Worm (Caenorhabditis elegans) whole organism, L4 larva: Measurements from ENCODE around the gene col-74.

Experiments
- F44E2.7 ChIP-seq: fragments of 200-800 bp; sonication (Bioruptor generic); IDR thresholded peaks from 2 replicates; pipeline ENCODE4 v2.1.2; 2022; ENCODE audit warnings: missing genetic modification characterization, missing compliant biosample characterization
- ZK337.2 ChIP-seq: fragments of 200-800 bp; sonication (Bioruptor generic); IDR thresholded peaks from 2 replicates; pipeline ENCODE4 v1.3.6; 2022; ENCODE audit warnings: missing genetic modification reagents, missing genetic modification characterization, missing compliant biosample characterization
- ZK546.5 ChIP-seq, 2 experiments: sonication (generic microtip); optimal IDR thresholded peaks; 2 replicates each; lab custom pipeline; 2017; ENCODE audit warnings: missing biosample characterization in 2 of 2, missing genetic modification characterization in 2 of 2
- aly-2 ChIP-seq: sonication (generic microtip); optimal IDR thresholded peaks from 2 replicates; lab custom pipeline; 2018; ENCODE audit warnings: missing biosample characterization, missing genetic modification characterization
- ctbp-1 ChIP-seq: fragments of 200-800 bp; sonication (Bioruptor generic); IDR thresholded peaks from 2 replicates; pipeline ENCODE4 v1.3.6; 2022; ENCODE audit warnings: missing genetic modification reagents, missing genetic modification characterization, missing compliant biosample characterization
- daf-16 ChIP-seq, 3 experiments: sonication (generic microtip); optimal IDR thresholded peaks; 2 replicates each; lab custom pipeline; 2016 to 2017; ENCODE audit warnings: missing genetic modification characterization in 3 of 3, missing genetic modification reagents in 3 of 3, mild to moderate bottlenecking in 2 of 3, missing compliant biosample characterization in 2 of 3, missing biosample characterization in 1 of 3, moderate library complexity in 1 of 3
- dmd-6 ChIP-seq: fragments of 200-800 bp; sonication (Bioruptor generic); IDR thresholded peaks from 2 replicates; pipeline ENCODE4 v1.3.6; 2022; ENCODE audit warnings: missing genetic modification reagents, missing genetic modification characterization, missing compliant biosample characterization
- dmd-9 ChIP-seq: fragments of 200-800 bp; sonication (Bioruptor generic); IDR thresholded peaks from 2 replicates; pipeline ENCODE4 v1.3.6; 2022; ENCODE audit warnings: missing genetic modification reagents, missing genetic modification characterization, missing compliant biosample characterization
- dve-1 ChIP-seq: sonication (generic microtip); optimal IDR thresholded peaks from 2 replicates; lab custom pipeline; 2017; ENCODE audit warnings: antibody characterized with exemption, mild to moderate bottlenecking, missing genetic modification characterization, missing compliant biosample characterization; ENCODE audit not compliant: insufficient read depth
- fkh-10 ChIP-seq: fragments of 150-350 bp; optimal IDR thresholded peaks from 2 replicates; lab custom pipeline; 2014; ENCODE audit warnings: missing biosample characterization, missing genetic modification reagents, missing genetic modification characterization
- fos-1 ChIP-seq: fragments of 150-350 bp; optimal IDR thresholded peaks from 2 replicates; lab custom pipeline; 2014; ENCODE audit warnings: missing biosample characterization, missing genetic modification characterization
- hif-1 ChIP-seq, 2 experiments: sonication (generic microtip); optimal IDR thresholded peaks; 2 replicates each; lab custom pipeline; 2016 to 2017; ENCODE audit warnings: missing compliant biosample characterization in 2 of 2, missing genetic modification characterization in 2 of 2, missing genetic modification reagents in 2 of 2, missing genotype in 2 of 2, mild to moderate bottlenecking in 1 of 2
- hlh-30 ChIP-seq: sonication (generic microtip); optimal IDR thresholded peaks from 2 replicates; lab custom pipeline; 2017; ENCODE audit warnings: antibody characterized with exemption, mild to moderate bottlenecking, missing genetic modification characterization, missing compliant biosample characterization; ENCODE audit not compliant: insufficient read depth
- jun-1 ChIP-seq: fragments of 150-350 bp; optimal IDR thresholded peaks from 2 replicates; lab custom pipeline; 2014; ENCODE audit warnings: missing biosample characterization, missing genetic modification reagents, missing genetic modification characterization
- lin-1 ChIP-seq: fragments of 200-800 bp; sonication (Bioruptor generic); IDR thresholded peaks from 2 replicates; pipeline ENCODE4 v1.3.6; 2022; ENCODE audit warnings: missing genetic modification reagents, missing genetic modification characterization, missing compliant biosample characterization
- lin-29 ChIP-seq: fragments of 200-800 bp; sonication (Bioruptor generic); IDR thresholded peaks from 2 replicates; pipeline ENCODE4 v1.3.6; 2022; ENCODE audit warnings: missing genetic modification reagents, missing genetic modification characterization, missing compliant biosample characterization
- lir-3 ChIP-seq: sonication (generic microtip); optimal IDR thresholded peaks from 2 replicates; lab custom pipeline; 2016; ENCODE audit warnings: mild to moderate bottlenecking, missing genetic modification characterization, missing compliant biosample characterization
- madf-9 ChIP-seq: fragments of 200-800 bp; sonication (Bioruptor generic); conservative IDR thresholded peaks from 2 replicates; pipeline ENCODE4 v1.3.6; 2022; ENCODE audit warnings: missing genetic modification reagents, missing genetic modification characterization, missing compliant biosample characterization
- mdl-1 ChIP-seq, 2 experiments: fragments of 150-350 bp in 1 of 2; sonication (generic microtip) in 1 of 2; optimal IDR thresholded peaks; 2 replicates each; lab custom pipeline; 2014 to 2017; ENCODE audit warnings: missing biosample characterization in 2 of 2, missing genetic modification characterization in 2 of 2
- mep-1 ChIP-seq: fragments of 150-350 bp; sonication (generic microtip); optimal IDR thresholded peaks from 3 replicates; lab custom pipeline; 2014; ENCODE audit warnings: missing biosample characterization, missing genetic modification characterization
- nhr-28 ChIP-seq: fragments of 150-350 bp; optimal IDR thresholded peaks from 2 replicates; lab custom pipeline; 2014; ENCODE audit warnings: missing biosample characterization, missing genetic modification characterization
- nhr-6 ChIP-seq: fragments of 150-350 bp; optimal IDR thresholded peaks from 2 replicates; lab custom pipeline; 2014; ENCODE audit warnings: missing biosample characterization, missing genetic modification characterization
- nhr-76 ChIP-seq: fragments of 150-350 bp; optimal IDR thresholded peaks from 2 replicates; lab custom pipeline; 2014; ENCODE audit warnings: missing biosample characterization, missing genetic modification characterization
- php-3 ChIP-seq: fragments of 200-800 bp; sonication (Bioruptor generic); IDR thresholded peaks from 2 replicates; pipeline ENCODE4 v1.3.6; 2022; ENCODE audit warnings: missing genetic modification reagents, missing genetic modification characterization, missing compliant biosample characterization
- skn-1 ChIP-seq: fragments of 150-350 bp; optimal IDR thresholded peaks from 2 replicates; lab custom pipeline; 2014; ENCODE audit warnings: missing biosample characterization, missing genetic modification characterization
- unc-130 ChIP-seq: sonication (generic microtip); optimal IDR thresholded peaks from 2 replicates; lab custom pipeline; 2016; ENCODE audit warnings: missing genetic modification reagents, missing genetic modification characterization, missing compliant biosample characterization
- unc-62 ChIP-seq, 3 experiments: fragments of 150-350 bp in 1 of 3; sonication (generic microtip); optimal IDR thresholded peaks in 2 of 3; peaks in 1 of 3; 1 replicate in 1 of 3; 2 replicates in 2 of 3; lab custom pipeline; 2014 to 2017; ENCODE audit warnings: missing biosample characterization in 3 of 3, missing genetic modification characterization in 3 of 3, missing genetic modification reagents in 3 of 3, missing genotype in 1 of 3
- zfp-3 ChIP-seq: fragments of 200-800 bp; sonication (Bioruptor generic); conservative IDR thresholded peaks from 2 replicates; pipeline ENCODE4 v1.3.6; 2022; ENCODE audit warnings: missing genetic modification reagents, missing genetic modification characterization, missing compliant biosample characterization
- ztf-11 ChIP-seq: fragments of 150-350 bp; optimal IDR thresholded peaks from 2 replicates; lab custom pipeline; 2014; ENCODE audit warnings: missing biosample characterization, missing genetic modification characterization

The col-74 gene

DNA sequence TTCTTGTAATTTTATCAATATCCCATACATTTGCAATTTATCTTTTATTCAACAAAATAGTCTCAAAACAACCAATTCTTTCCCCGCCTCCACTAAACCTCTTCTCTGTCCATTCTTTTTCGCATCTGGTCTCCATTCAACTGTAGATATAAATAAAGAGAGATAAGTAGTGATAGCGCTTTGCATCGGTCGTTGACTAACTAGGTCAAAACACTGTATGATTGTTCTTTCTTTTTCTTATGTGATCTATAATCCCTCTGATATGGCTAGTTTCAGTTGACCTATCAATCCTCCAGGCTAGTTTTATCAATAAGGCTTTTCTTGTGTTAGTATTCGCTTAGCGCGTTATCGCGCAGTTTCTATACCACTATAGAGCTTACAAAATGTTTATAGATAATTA is 23.1 kb downstream of the col-74 start:
- no peak for TF ChIP-seq mdl-1 (tag; optimal IDR thresholded peaks at IDR 0.05; lab: Kevin White, UChicago)
- TF ChIP-seq nhr-28 (tag; lab: Kevin White, UChicago), result peak; percentile 62

DNA sequence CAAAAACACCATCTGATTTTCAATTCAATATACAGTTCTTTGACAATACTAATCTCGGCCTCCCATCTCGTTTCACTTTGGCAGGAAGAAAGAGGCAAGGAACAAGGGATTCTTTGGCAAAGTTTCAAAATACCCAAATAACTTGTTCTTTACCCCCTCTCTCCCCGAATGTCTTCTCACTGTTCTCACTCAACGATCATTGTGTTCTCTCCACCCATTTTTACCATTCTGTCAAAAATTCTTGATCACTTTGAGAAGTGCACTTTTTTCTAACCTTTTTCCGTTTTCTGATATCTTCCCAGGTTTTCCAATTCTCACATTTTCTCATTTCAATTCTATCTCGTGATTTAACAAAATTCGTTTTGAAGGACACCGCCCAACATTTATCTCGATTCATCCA is 23.9 kb downstream of the col-74 start, which contains the start of gene H41C03.1:
Gene H41C03.1, plus strand, starts transcription at position 301 of the 400 bp plus-strand sequence.
- TF ChIP-seq ZK546.5 (tag; optimal IDR thresholded peaks at IDR 0.05; lab: Kevin White, UChicago), result no peak
- TF ChIP-seq jun-1 (tag; lab: Kevin White, UChicago), result no peak
- no peak for TF ChIP-seq hif-1 (tag; optimal IDR thresholded peaks at IDR 0.05; lab: Kevin White, UChicago)
- no peak for TF ChIP-seq skn-1 (tag; lab: Kevin White, UChicago)
- no peak for TF ChIP-seq ZK337.2 (GFP tag; lab: Robert Waterston, UW)
- no peak for TF ChIP-seq nhr-76 (tag; lab: Kevin White, UChicago)

DNA sequence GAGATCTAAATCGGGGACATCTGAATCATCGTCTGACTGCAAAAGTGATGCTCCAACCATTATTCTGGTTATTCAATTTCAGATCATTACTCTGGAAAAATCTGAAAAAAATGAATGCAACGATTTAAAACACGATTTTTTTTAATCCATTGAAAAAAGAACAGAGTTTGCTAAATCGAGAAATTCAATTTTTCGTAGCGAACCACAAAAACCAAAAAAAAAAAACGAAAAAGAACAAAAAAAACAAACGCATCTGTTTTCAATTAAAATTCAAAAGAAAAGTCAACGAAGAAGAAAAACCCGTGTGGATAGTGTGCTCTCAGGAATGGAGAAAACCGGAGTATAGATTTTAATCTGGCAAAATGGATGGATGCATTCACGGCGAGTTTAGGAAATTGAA is 28.1 kb downstream of the col-74 start, which contains the start of gene F55C12.4:
Gene F55C12.4, minus strand, starts transcription at position 101 of the 400 bp plus-strand sequence.
- TF ChIP-seq mdl-1 (tag; optimal IDR thresholded peaks at IDR 0.05; lab: Kevin White, UChicago) (no peak), dmd-6 (GFP tag; lab: Robert Waterston, UW) (no peak), zfp-3 (GFP tag; lab: Robert Waterston, UW) (no peak), F44E2.7 (GFP tag; lab: Robert Waterston, UW) (no peak), fos-1 (tag; lab: Kevin White, UChicago) (no peak), aly-2 (tag; lab: Kevin White, UChicago) (no peak), lin-29 (no peak), mep-1 (tag; lab: Kevin White, UChicago) (no peak), php-3 (GFP tag; lab: Robert Waterston, UW) (no peak), madf-9 (GFP tag; lab: Robert Waterston, UW) (no peak), dmd-9 (GFP tag; lab: Robert Waterston, UW) (no peak), unc-130 (GFP tag; lab: Kevin White, UChicago) (no peak), dve-1 (tag; lab: Kevin White, UChicago) (no peak), lir-3 (tag; lab: Kevin White, UChicago) (no peak), nhr-28 (tag; lab: Kevin White, UChicago) (no peak)

DNA sequence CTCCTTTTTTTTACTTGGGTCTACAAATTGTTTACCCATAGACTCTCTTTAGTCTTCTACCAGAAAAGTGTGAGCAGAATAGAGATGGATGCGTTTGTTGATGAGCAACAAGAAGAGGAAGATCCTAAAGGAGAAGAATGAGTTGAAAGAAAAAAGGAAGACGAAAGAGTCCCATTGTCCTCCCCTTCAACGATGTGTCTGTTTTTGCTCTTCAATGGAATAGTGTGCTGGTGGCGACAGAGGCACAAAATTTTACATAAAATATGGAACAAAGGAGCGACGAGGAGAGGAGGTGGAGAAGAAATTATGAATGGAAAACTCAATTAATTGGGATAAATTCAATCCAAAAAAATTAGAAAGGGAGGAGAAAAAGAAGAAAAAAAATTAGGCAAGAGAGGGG is 30.4 kb downstream of the col-74 start:
- no peak for TF ChIP-seq lin-1 (GFP tag; lab: Robert Waterston, UW)
- peak; percentile 87 for TF ChIP-seq fkh-10

DNA sequence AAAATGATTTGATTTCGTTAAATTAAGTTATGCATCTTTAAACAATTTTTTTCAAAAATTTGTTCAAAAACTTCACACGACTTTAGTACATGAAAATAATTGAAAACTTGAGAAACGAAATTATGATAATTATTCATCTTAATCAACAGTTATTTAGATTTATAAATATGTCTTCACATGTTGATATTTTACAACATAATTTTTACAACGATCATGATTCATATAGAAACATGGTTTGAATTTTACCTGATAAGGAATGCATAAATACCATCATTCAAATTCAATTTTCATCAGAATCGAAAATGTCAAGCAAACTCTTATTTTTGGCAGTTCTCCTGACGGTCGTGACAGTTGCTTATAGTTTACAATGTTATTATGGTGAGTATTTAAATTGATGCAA is 33.7 kb downstream of the col-74 start, which contains the start of gene tag-234:
Gene tag-234, plus strand, starts transcription at position 301 of the 400 bp plus-strand sequence.
- TF ChIP-seq ztf-11 (tag; lab: Kevin White, UChicago) (no peak), ctbp-1 (GFP tag; lab: Robert Waterston, UW) (no peak), hlh-30 (tag; lab: Kevin White, UChicago) (no peak), madf-9 (GFP tag; lab: Robert Waterston, UW) (no peak), nhr-28 (tag; lab: Kevin White, UChicago) (peak; percentile 4), nhr-6 (tag; lab: Kevin White, UChicago) (peak; percentile 7), unc-62 (GFP tag; optimal IDR thresholded peaks at IDR 0.05 in 1 of 2; lab: Kevin White, UChicago) (no peak), unc-62 (tag; optimal IDR thresholded peaks at IDR 0.05; lab: Kevin White, UChicago) (no peak), daf-16 (GFP tag; optimal IDR thresholded peaks at IDR 0.05; lab: Kevin White, UChicago) (no peak), daf-16 (tag; optimal IDR thresholded peaks at IDR 0.05; lab: Kevin White, UChicago) (peak; percentile 64)
